Fruit fly (Drosophila melanogaster): ENCODE results near the gene CG42327.

CG42327 gene

DNA sequence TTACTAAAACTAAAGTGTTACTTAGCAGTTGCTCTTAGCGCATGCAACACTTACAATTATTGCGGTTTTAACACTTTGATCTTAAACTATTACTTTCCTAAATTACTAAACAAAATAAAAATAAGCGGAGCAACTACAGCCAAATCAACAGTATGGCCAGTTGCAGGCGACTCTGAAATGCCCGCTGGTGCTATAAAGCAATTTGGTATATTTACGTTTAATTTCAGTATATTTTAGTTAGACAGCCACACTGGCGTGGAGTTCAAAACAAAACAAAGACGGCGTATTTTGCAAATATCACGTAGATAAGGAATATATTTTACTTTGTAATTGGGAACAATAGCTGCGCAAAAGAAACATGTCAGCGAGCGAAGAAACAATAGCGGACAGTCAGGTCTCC, 23.6 kb downstream of the CG42327 start, which contains the start of the genes Taf12 and Ho:
Gene Taf12, minus strand, starts transcription at position 178 of the 400 bp plus-strand sequence.
Gene Ho, plus strand, starts transcription at position 231 of the 400 bp plus-strand sequence.
- no peak for TF ChIP-seq Crg-1 (GFP tag; optimal IDR thresholded peaks at IDR 0.05)
- peak; percentile 21 for TF ChIP-seq CG7101 (tag; optimal IDR thresholded peaks at IDR 0.05)
- TF ChIP-seq Mnt (GFP tag; optimal IDR thresholded peaks at IDR 0.05) = peak; percentile 45
- peak; percentile 32 for TF ChIP-seq cic (GFP tag; optimal IDR thresholded peaks at IDR 0.05)
- TF ChIP-seq bab1 (GFP tag; optimal IDR thresholded peaks at IDR 0.05) = peak; percentile 38
- TF ChIP-seq CG7045 (GFP tag; optimal IDR thresholded peaks at IDR 0.05) = no peak
- TF ChIP-seq CG14711 (tag; optimal IDR thresholded peaks at IDR 0.05) = peak; percentile 32

DNA sequence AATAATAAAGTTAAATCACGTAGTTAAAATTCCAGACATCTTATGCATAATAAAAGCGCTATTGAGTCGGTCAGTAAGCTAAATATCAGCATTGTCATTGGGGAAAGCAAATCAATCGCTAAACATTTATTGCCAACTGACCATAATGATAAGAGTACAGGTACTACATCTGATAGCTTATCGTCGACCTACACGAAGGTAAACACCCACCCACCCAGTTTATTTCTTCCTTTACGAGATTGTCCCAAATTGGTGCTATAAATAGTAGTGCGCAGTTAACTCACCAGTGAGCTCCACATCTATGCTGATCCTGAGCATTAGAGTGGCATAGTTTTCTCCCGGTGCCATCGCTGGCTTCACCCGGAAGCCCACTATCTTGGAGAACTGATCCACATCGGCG, 27.7 kb downstream of the CG42327 start:
- TF ChIP-seq CG14711 (tag; optimal IDR thresholded peaks at IDR 0.05) (no peak), cic (GFP tag; optimal IDR thresholded peaks at IDR 0.05) (peak; percentile 26), CG12768 (GFP tag; optimal IDR thresholded peaks at IDR 0.05) (peak; percentile 37)

DNA sequence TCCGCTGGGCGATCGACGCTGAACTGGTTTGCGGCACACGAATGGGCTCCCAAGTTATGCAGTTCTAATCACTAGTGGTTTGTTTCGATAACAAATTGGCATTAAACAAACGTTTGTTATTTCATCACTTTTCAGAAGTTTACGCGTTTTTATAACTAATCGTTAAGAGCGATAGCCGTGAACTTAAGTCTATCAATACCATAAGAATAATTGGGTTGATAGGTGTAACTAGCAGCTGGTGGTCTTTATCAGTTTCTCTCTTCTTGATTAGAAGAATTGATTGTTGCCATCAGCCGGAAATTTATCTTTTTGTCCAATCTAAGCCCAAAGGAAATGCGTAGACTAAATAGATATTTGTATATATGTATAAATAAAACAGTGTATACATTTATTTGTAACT, 28.4 kb downstream of the CG42327 start, which contains the start of gene CG6830:
Gene CG6830, minus strand, starts transcription at position 27 of the 400 bp plus-strand sequence.
- no peak for TF ChIP-seq cnc (optimal IDR thresholded peaks at IDR 0.05)
- TF ChIP-seq CG7045 (GFP tag; optimal IDR thresholded peaks at IDR 0.05) = no peak
- TF ChIP-seq kay (GFP tag; ENCODE audit: borderline replicate concordance) = peak; percentile 29
- TF ChIP-seq Mnt (GFP tag; optimal IDR thresholded peaks at IDR 0.05) = no peak
- no peak for TF ChIP-seq pad (GFP tag; optimal IDR thresholded peaks at IDR 0.05)
- TF ChIP-seq tj (GFP tag; optimal IDR thresholded peaks at IDR 0.05) = no peak

DNA sequence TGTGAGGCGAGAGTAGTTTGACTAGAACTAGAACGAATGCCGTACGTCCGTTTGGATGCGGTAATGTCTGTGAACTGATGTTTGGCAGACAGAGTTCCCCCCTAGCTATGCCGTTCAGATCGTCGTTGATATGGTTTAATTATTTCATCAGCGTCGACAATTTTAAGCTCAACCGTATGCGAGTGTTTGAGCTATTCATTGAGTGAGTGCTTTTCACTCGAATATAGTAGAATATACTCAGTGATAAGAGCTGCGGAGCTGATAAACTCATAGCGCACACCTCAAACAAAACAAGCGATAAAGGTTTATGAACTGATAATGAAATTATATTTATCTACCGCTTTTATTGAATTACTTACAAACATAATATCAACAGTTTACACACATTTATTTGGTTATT, 32.1 kb downstream of the CG42327 start, which contains the start of gene CG6834:
Gene CG6834, minus strand, starts transcription at position 79 of the 400 bp plus-strand sequence.
- TF ChIP-seq cic (GFP tag; optimal IDR thresholded peaks at IDR 0.05) = peak; percentile 1
- peak; percentile 20 for TF ChIP-seq CG7101 (tag; optimal IDR thresholded peaks at IDR 0.05)
- TF ChIP-seq CG12768 (GFP tag; optimal IDR thresholded peaks at IDR 0.05) = no peak
- no peak for TF ChIP-seq CG14711 (tag; optimal IDR thresholded peaks at IDR 0.05)
- no peak for TF ChIP-seq Crg-1 (GFP tag; optimal IDR thresholded peaks at IDR 0.05)
- peak; percentile 24 for TF ChIP-seq CG33017 (tag; optimal IDR thresholded peaks at IDR 0.05)
- TF ChIP-seq pad (GFP tag; optimal IDR thresholded peaks at IDR 0.05) = no peak
- TF ChIP-seq kay (GFP tag; ENCODE audit: borderline replicate concordance) = peak; percentile 64
- TF ChIP-seq toe (GFP tag; optimal IDR thresholded peaks at IDR 0.05) = no peak
- TF ChIP-seq Mnt (GFP tag; optimal IDR thresholded peaks at IDR 0.05) = no peak
- no peak for TF ChIP-seq CG7045 (GFP tag; optimal IDR thresholded peaks at IDR 0.05)
- no peak for TF ChIP-seq CG11617 (GFP tag; optimal IDR thresholded peaks at IDR 0.05)
- TF ChIP-seq bab1 (GFP tag; optimal IDR thresholded peaks at IDR 0.05) = no peak
- TF ChIP-seq CG5204 (GFP tag; optimal IDR thresholded peaks at IDR 0.05) = no peak
- no peak for TF ChIP-seq Hr96 (GFP tag; optimal IDR thresholded peaks at IDR 0.05)
- no peak for TF ChIP-seq cnc (optimal IDR thresholded peaks at IDR 0.05)
- no peak for TF ChIP-seq CG1620 (GFP tag; optimal IDR thresholded peaks at IDR 0.05)
- no peak for TF ChIP-seq ovo (GFP tag; optimal IDR thresholded peaks at IDR 0.05)

DNA sequence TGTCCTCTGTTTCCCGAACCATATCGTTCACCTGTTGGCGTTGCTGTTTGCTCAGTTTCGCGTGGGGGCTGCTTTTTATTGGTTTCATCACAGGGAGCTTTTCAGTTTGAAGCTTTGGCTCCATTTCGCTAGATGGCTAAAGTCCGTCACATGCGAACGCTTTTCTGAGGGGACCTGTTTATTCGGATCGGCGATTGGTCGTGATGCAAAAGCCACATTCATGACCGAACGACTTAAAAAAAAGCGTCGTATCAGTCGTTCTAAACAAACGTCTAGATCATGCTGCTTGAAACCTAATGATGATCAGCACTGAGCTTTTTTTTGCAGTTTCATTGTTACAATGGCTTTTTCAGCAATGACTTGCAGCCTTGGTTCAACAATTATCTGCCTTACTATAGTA, 34.0 kb downstream of the CG42327 start, which contains the start of gene CG6908:
Gene CG6908, minus strand, starts transcription at position 152 of the 400 bp plus-strand sequence.
- TF ChIP-seq CG33017 (tag; optimal IDR thresholded peaks at IDR 0.05) (peak; percentile 42), CG12768 (GFP tag; optimal IDR thresholded peaks at IDR 0.05) (peak; percentile 52), Crg-1 (GFP tag; optimal IDR thresholded peaks at IDR 0.05) (no peak), kay (GFP tag; ENCODE audit: borderline replicate concordance) (peak; percentile 33), Mnt (GFP tag; optimal IDR thresholded peaks at IDR 0.05) (peak; percentile 65), cnc (optimal IDR thresholded peaks at IDR 0.05) (peak; percentile 88 to 99), cic (GFP tag; optimal IDR thresholded peaks at IDR 0.05) (peak; percentile 86), CG7101 (tag; optimal IDR thresholded peaks at IDR 0.05) (no peak), pad (GFP tag; optimal IDR thresholded peaks at IDR 0.05) (peak; percentile 96)

DNA sequence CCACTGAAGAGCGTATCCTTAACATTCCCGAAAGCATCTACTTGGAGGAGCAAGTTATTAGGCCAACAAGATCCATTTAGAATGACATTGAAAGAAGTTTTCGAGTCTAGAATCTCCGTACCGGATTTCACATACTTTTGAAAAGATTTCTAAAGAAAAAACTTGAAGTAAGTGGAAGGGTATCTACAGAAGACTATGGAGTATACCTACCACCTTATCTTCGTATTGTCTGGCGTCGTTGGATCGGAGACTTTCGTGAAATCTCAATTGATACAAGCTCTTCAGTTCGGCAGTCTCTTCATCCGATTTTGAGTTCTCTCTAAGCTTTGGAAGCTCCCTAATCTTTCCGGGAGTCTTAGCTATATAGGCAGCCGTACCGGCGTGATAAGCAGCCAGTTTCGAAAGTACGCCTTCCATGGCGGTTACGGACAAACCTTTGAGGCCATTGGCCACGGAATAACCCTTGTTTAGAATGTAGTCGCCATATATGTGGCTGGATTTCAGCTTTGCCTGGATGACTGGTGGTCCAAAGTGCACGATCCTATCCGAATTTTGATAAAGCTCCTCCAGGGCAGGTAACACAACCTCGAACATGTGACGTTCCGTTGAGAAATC, 35.0 kb downstream of the CG42327 start:
- TF ChIP-seq tj (GFP tag; optimal IDR thresholded peaks at IDR 0.05) (no peak), CG5204 (GFP tag; optimal IDR thresholded peaks at IDR 0.05) (no peak)

DNA sequence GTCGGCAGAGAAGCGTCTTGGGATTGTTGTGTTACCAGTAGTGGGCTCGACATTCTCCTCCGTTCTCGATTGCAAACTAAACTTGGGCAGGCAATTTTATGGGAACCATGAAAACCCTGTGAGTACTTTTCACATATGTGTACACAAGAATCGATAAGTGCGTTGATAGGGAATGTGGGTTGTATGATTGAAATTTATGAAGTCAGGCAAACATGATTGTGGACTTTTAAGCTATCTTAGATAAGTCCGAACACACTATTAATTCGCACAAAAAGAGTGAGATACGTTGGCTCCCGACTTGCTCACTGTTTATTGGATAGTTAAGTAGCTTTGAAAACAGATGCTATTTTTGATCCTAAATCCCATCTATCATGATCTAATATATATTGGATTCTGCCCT, 35.8 kb downstream of the CG42327 start, which contains the start of gene CG18765:
Gene CG18765, minus strand, starts transcription at position 53 of the 400 bp plus-strand sequence.
- TF ChIP-seq CG14711 (tag; optimal IDR thresholded peaks at IDR 0.05) = no peak
- no peak for TF ChIP-seq cic (GFP tag; optimal IDR thresholded peaks at IDR 0.05)
- no peak for TF ChIP-seq kay (GFP tag; ENCODE audit: borderline replicate concordance)
- no peak for TF ChIP-seq CG7045 (GFP tag; optimal IDR thresholded peaks at IDR 0.05)
- TF ChIP-seq CG12768 (GFP tag; optimal IDR thresholded peaks at IDR 0.05) = no peak
- no peak for TF ChIP-seq toe (GFP tag; optimal IDR thresholded peaks at IDR 0.05)
- no peak for TF ChIP-seq Mnt (GFP tag; optimal IDR thresholded peaks at IDR 0.05)
- TF ChIP-seq cnc (optimal IDR thresholded peaks at IDR 0.05) = no peak
- TF ChIP-seq pad (GFP tag; optimal IDR thresholded peaks at IDR 0.05) = no peak
- TF ChIP-seq CG1620 (GFP tag; optimal IDR thresholded peaks at IDR 0.05) = no peak

All from whole organism, adult.